Worm (Caenorhabditis elegans) whole organism, L4/young adult: Measurements from ENCODE around the gene pgp-13.

ENCODE experiments used
- dao-5 ChIP-seq: sonication (generic microtip); optimal IDR thresholded peaks from 2 replicates; lab custom pipeline; 2016; ENCODE audit warnings: missing genotype, missing genetic modification characterization, moderate library complexity, missing compliant biosample characterization
- him-1 ChIP-seq: sonication (generic microtip); optimal IDR thresholded peaks from 2 replicates; lab custom pipeline; 2016; ENCODE audit warnings: missing genotype, missing genetic modification reagents, missing genetic modification characterization, missing compliant biosample characterization

DNA sequence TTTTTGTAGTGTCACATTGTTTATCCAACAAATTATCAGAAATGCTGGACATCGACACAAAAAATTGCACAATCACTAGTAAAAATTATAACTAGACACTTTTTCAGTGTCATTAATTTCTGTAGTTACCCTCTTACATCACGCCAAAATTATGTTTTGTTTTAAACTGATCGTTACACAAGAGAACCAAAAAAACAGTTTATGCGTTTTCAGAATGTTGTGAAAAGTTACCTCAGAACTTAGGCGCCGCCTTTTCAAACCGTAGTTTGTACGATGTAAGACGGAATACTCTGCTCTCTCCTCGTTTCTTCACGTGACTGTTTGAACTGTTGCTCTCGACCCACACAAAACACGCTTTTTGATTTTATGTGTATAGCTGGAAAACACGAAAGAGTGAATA is at the start of gene pgp-13:
- no peak for TF ChIP-seq dao-5 (tag; lab: Kevin White, UChicago)
- TF ChIP-seq him-1 (tag; lab: Kevin White, UChicago) = no peak
